Worm (Caenorhabditis elegans): ENCODE data around the gene C40C9.3.

C40C9.3 gene

ce11 chrX:13615181-13615580 is 32.2 kb upstream of the C40C9.3 start:
- TF ChIP-seq unc-62 (GFP tag; optimal IDR thresholded peaks at IDR 0.05 in 1 of 2) (peak in 1 of 2 experiments; percentile 57), unc-62 (tag; optimal IDR thresholded peaks at IDR 0.05) (no peak), egl-43 (GFP tag; IDR thresholded peaks at IDR 0.05) (no peak), set-16 (GFP tag; IDR thresholded peaks at IDR 0.05) (no peak)

DNA sequence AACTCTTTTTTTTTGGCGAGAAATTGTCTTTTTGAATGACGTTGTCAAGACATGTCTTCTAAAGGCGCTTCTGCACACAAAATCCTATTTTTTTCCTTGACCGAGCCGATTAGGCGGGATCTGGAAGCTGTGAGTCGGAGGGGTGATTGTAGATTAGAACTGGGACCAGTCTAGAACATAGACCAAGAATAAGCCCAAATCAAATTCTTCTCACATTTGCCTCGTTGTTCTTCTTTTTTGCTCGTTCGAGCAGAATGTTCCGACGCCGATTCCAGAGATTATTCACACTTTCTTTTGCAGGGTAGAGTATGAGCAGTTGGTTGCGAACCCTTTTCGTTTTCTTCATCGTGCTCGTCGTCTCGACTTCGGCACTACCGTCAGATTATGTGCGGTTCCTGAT is 28.8 kb upstream of the C40C9.3 start, which contains the start of gene nlp-53:
nlp-53 (plus strand) TSS at position 301 of the 400 bp plus-strand sequence.
- TF ChIP-seq unc-62 (GFP tag; optimal IDR thresholded peaks at IDR 0.05 in 1 of 2) (peak in 1 of 2 experiments; percentile 41), unc-62 (tag; optimal IDR thresholded peaks at IDR 0.05) (no peak), mdl-1 (tag; optimal IDR thresholded peaks at IDR 0.05) (no peak), T26A8.4 (GFP tag; IDR thresholded peaks at IDR 0.05) (no peak), egl-43 (GFP tag; IDR thresholded peaks at IDR 0.05) (no peak)

DNA sequence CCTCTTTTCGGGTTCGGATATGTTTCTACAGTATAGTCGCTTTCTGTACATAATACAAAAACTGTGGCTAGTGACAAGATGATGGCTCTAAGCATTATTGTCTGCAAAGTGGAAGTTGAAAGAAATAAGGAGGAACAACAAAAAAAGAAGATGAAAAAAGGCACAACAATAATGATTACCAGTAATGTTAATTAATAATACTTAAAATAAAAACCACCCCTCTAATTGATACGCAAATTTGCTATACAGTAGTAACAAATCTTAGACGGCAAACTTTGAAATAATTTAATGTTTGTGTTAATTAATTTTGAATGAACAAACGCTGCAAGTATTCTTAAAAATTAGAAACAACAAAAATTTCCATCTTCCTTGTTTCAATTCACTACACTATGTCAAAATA is 25.8 kb upstream of the C40C9.3 start, which contains the start of gene Y12A6A.1:
Y12A6A.1 (minus strand) TSS at position 101 of the 400 bp plus-strand sequence.
- TF ChIP-seq arid-1 (GFP tag; conservative IDR thresholded peaks at IDR 0.05) (no peak), lir-3 (tag; optimal IDR thresholded peaks at IDR 0.05) (no peak), hlh-30 (tag; optimal IDR thresholded peaks at IDR 0.05; ENCODE audit: insufficient read depth) (no peak), mes-2 (tag; optimal IDR thresholded peaks at IDR 0.05; ENCODE audit: poor library complexity, severe bottlenecking) (no peak), unc-130 (GFP tag; optimal IDR thresholded peaks at IDR 0.05) (no peak), snpc-1.2 (GFP tag; IDR thresholded peaks at IDR 0.05) (no peak), zag-1 (tag; optimal IDR thresholded peaks at IDR 0.05) (no peak), zfp-3 (GFP tag; conservative IDR thresholded peaks at IDR 0.05) (no peak), T20F7.1 (GFP tag; optimal IDR thresholded peaks at IDR 0.05) (no peak), rbr-2 (tag; optimal IDR thresholded peaks at IDR 0.05) (no peak), dmd-6 (GFP tag; IDR thresholded peaks at IDR 0.05) (no peak), gei-8 (GFP tag; optimal IDR thresholded peaks at IDR 0.05) (no peak), nhr-102 (tag; optimal IDR thresholded peaks at IDR 0.05) (no peak), ceh-82 (tag; optimal IDR thresholded peaks at IDR 0.05) (no peak), saeg-2 (GFP tag; IDR thresholded peaks at IDR 0.05) (no peak), ceh-28 (tag; optimal IDR thresholded peaks at IDR 0.05) (no peak), F26F4.8 (GFP tag; conservative IDR thresholded peaks at IDR 0.05) (no peak)

DNA sequence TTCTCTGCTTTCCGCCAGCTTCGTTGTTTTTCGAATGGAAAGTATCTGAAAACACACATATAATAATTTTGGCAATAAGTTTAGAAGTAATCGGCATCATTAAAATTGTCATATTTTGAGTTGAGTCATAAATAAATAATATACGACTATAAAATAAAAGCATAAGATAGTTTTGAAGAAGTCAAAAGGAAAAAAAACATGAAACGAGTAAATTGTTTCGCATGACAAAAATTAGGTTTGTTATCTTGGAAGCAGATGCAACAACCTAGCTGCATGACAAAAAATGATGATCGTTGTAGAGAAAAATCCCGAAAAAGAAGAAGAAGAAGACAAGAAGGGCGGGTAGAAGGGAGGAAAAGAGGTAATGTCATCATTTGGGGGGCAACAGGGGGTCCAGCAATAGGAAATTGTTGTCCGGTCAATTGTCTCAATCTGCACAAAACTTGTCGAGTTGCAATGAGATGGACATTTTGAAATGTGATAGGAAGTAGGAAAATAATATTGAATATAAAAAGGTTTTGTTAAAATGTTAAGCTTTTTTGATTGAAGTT is 16.2 kb upstream of the C40C9.3 start, which contains the start of gene nlg-1:
nlg-1 (minus strand) TSS at position 51 of the 551 bp plus-strand sequence.
- TF ChIP-seq php-3 (GFP tag; IDR thresholded peaks at IDR 0.05): no peak
- peak; percentile 66 for TF ChIP-seq fkh-10 (GFP tag; optimal IDR thresholded peaks at IDR 0.05)

DNA sequence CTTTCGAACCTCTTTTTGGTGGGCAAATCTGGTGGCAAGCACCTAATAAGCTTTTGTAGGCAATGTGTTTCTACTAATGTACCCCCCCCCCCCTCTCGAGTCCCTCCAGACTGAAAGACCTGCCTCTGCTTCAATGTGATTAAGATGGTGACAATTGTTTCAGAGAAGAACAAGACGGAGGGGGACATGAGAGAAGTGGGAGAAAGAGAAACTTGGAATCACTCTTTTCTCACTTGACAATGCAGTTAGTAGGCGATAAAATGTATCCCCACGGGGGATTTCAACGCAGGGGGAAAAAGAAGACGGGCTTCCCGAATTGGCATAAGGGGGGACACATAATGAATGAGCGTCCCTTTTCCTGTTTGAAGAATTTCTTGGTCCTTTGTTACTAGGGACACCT is 15.2 kb upstream of the C40C9.3 start:
- TF ChIP-seq Y5F2A.4 (GFP tag; optimal IDR thresholded peaks at IDR 0.05): no peak
- no peak for TF ChIP-seq madf-9 (GFP tag; conservative IDR thresholded peaks at IDR 0.05)
- TF ChIP-seq D1046.2 (GFP tag; IDR thresholded peaks at IDR 0.05): no peak
- TF ChIP-seq aha-1 (tag): peak; percentile 14
- TF ChIP-seq hmg-1.1 (GFP tag; IDR thresholded peaks at IDR 0.05): peak; percentile 27; the same call in 1 of the 2 replicates
- no peak for TF ChIP-seq ctbp-1 (GFP tag; IDR thresholded peaks at IDR 0.05)
- TF ChIP-seq F37D6.2 (tag; optimal IDR thresholded peaks at IDR 0.05): no peak

ce11 chrX:13633032-13633431 is 14.4 kb upstream of the C40C9.3 start:
- no peak for TF ChIP-seq nhr-11 (tag; optimal IDR thresholded peaks at IDR 0.05)
- TF ChIP-seq rbr-2 (tag; optimal IDR thresholded peaks at IDR 0.05): no peak
- no peak for TF ChIP-seq lin-29 (GFP tag; IDR thresholded peaks at IDR 0.05)
- no peak for TF ChIP-seq snpc-4 (tag; optimal IDR thresholded peaks at IDR 0.05)
- TF ChIP-seq ZK546.5 (tag; optimal IDR thresholded peaks at IDR 0.05): no peak
- TF ChIP-seq spr-1 (tag; optimal IDR thresholded peaks at IDR 0.05): no peak
- no peak for TF ChIP-seq nhr-25 (tag; optimal IDR thresholded peaks at IDR 0.05; ENCODE audit: borderline replicate concordance, insufficient read depth)

Data from whole organism, L4 larva.